Worm (Caenorhabditis elegans) whole organism, L2 larva: ENCODE measurements around the gene cct-8.

Experiments
- ZK546.5 ChIP-seq: sonication (generic microtip); optimal IDR thresholded peaks from 2 replicates; lab custom pipeline; 2017; ENCODE audit warnings: missing biosample characterization, missing genetic modification characterization
- alr-1 ChIP-seq: fragments of 150-350 bp; optimal IDR thresholded peaks from 2 replicates; lab custom pipeline; 2014; ENCODE audit warnings: missing biosample characterization, missing genetic modification characterization
- aly-2 ChIP-seq: fragments of 150-350 bp; optimal IDR thresholded peaks from 2 replicates; lab custom pipeline; 2014; ENCODE audit warnings: missing biosample characterization, missing genetic modification characterization
- dmd-4 ChIP-seq: sonication (generic microtip); optimal IDR thresholded peaks from 2 replicates; lab custom pipeline; 2017; ENCODE audit warnings: missing biosample characterization, missing genetic modification characterization
- mbf-1 ChIP-seq: sonication (generic microtip); optimal IDR thresholded peaks from 2 replicates; lab custom pipeline; 2017; ENCODE audit warnings: missing biosample characterization, missing genetic modification characterization
- nhr-11 ChIP-seq: fragments of 150-350 bp; optimal IDR thresholded peaks from 2 replicates; lab custom pipeline; 2014; ENCODE audit warnings: missing biosample characterization, missing genetic modification characterization
- nhr-25 ChIP-seq: fragments of 150-350 bp; sonication (generic microtip); optimal IDR thresholded peaks from 3 replicates; lab custom pipeline; 2014; ENCODE audit warnings: missing biosample characterization, missing genetic modification characterization
- nhr-77 ChIP-seq: fragments of 150-350 bp; optimal IDR thresholded peaks from 2 replicates; lab custom pipeline; 2014; ENCODE audit warnings: missing biosample characterization, missing genetic modification characterization
- skn-1 ChIP-seq: sonication (generic microtip); optimal IDR thresholded peaks from 2 replicates; lab custom pipeline; 2017; ENCODE audit warnings: missing biosample characterization, missing genetic modification characterization
- sma-3 ChIP-seq: sonication (generic microtip); optimal IDR thresholded peaks from 2 replicates; lab custom pipeline; 2016; ENCODE audit warnings: missing genetic modification reagents, missing genetic modification characterization, missing compliant biosample characterization
- unc-55 ChIP-seq: fragments of 150-350 bp; sonication (generic microtip); optimal IDR thresholded peaks from 3 replicates; lab custom pipeline; 2014; ENCODE audit warnings: missing biosample characterization, missing genetic modification reagents, missing genetic modification characterization
- unc-62 ChIP-seq: fragments of 150-350 bp; optimal IDR thresholded peaks from 2 replicates; lab custom pipeline; 2014; ENCODE audit warnings: missing biosample characterization, missing genetic modification reagents, missing genetic modification characterization

- TF ChIP-seq unc-55 (GFP tag; lab: Kevin White, UChicago) (peak; percentile 51), skn-1 (tag; lab: Kevin White, UChicago) (no peak), ZK546.5 (tag; lab: Kevin White, UChicago) (no peak), nhr-77 (tag; lab: Kevin White, UChicago) (no peak), nhr-11 (tag; lab: Kevin White, UChicago) (no peak), dmd-4 (no peak), unc-62 (GFP tag; lab: Kevin White, UChicago) (no peak), mbf-1 (tag; lab: Kevin White, UChicago) (no peak), nhr-25 (no peak), aly-2 (tag; lab: Kevin White, UChicago) (no peak), alr-1 (no peak), sma-3 (GFP tag; lab: Kevin White, UChicago) (no peak)
These were observed 39.0 kb downstream of the cct-8 start, which contains the start of gene dcap-1 for ce11 chrIV:1054736-1055135.
